Worm (Caenorhabditis elegans) whole organism, late embryonic: ENCODE results near the gene Y69A2AR.25.

Experiments
- C38D4.7 ChIP-seq: fragments of 200-800 bp; sonication (Bioruptor generic); optimal IDR thresholded peaks from 2 replicates; lab custom pipeline; 2018; ENCODE audit warnings: mild to moderate bottlenecking, missing genetic modification characterization, moderate library complexity, missing compliant biosample characterization
- ceh-31 ChIP-seq: sonication (generic microtip); optimal IDR thresholded peaks from 2 replicates; lab custom pipeline; 2016; ENCODE audit warnings: missing genetic modification characterization, missing compliant biosample characterization
- dve-1 ChIP-seq: sonication (generic microtip); optimal IDR thresholded peaks from 2 replicates; lab custom pipeline; 2017; ENCODE audit warnings: antibody characterized with exemption, mild to moderate bottlenecking, missing genetic modification characterization, missing compliant biosample characterization
- elt-2 ChIP-seq: sonication (generic microtip); optimal IDR thresholded peaks from 2 replicates; lab custom pipeline; 2016; ENCODE audit warnings: missing genetic modification reagents, missing genetic modification characterization, missing compliant biosample characterization
- nhr-11 ChIP-seq: fragments of 150-350 bp; optimal IDR thresholded peaks from 2 replicates; lab custom pipeline; 2014; ENCODE audit warnings: missing biosample characterization, missing genetic modification characterization
- rnt-1 ChIP-seq: sonication (generic microtip); optimal IDR thresholded peaks from 2 replicates; lab custom pipeline; 2016; ENCODE audit warnings: missing genetic modification characterization, missing compliant biosample characterization

- no peak for TF ChIP-seq rnt-1
- TF ChIP-seq ceh-31 (tag; lab: Kevin White, UChicago): no peak
- TF ChIP-seq nhr-11 (tag; lab: Kevin White, UChicago): no peak
- TF ChIP-seq C38D4.7: no peak
- no peak for TF ChIP-seq elt-2 (tag; lab: Kevin White, UChicago)
- TF ChIP-seq dve-1 (tag; lab: Kevin White, UChicago): no peak
Observed at ce11 chrIV:2572107-2572506, 3.9 kb upstream of the Y69A2AR.25 start, which contains the start of gene Y69A2AR.51.
